Worm (Caenorhabditis elegans) whole organism, L2 larva: Measurements from ENCODE around the gene F46E10.3.

ENCODE experiments used
- C34F6.9 ChIP-seq: fragments of 150-350 bp; optimal IDR thresholded peaks from 2 replicates; lab custom pipeline; 2014; ENCODE audit warnings: missing biosample characterization, missing genetic modification characterization
- F13H6.1 ChIP-seq: sonication (generic microtip); optimal IDR thresholded peaks from 2 replicates; lab custom pipeline; 2016; ENCODE audit warnings: missing genetic modification characterization, missing compliant biosample characterization
- R02D3.7 ChIP-seq: fragments of 150-350 bp; optimal IDR thresholded peaks from 2 replicates; lab custom pipeline; 2014; ENCODE audit warnings: missing biosample characterization, missing genetic modification characterization
- ZK546.5 ChIP-seq: sonication (generic microtip); optimal IDR thresholded peaks from 2 replicates; lab custom pipeline; 2017; ENCODE audit warnings: missing biosample characterization, missing genetic modification characterization
- alr-1 ChIP-seq: fragments of 150-350 bp; optimal IDR thresholded peaks from 2 replicates; lab custom pipeline; 2014; ENCODE audit warnings: missing biosample characterization, missing genetic modification characterization
- aly-2 ChIP-seq: fragments of 150-350 bp; optimal IDR thresholded peaks from 2 replicates; lab custom pipeline; 2014; ENCODE audit warnings: missing biosample characterization, missing genetic modification characterization
- ama-1 ChIP-seq: fragments of 150-350 bp; optimal IDR thresholded peaks from 2 replicates; lab custom pipeline; 2018; ENCODE audit warnings: inconsistent platforms
- blmp-1 ChIP-seq: sonication (generic microtip); optimal IDR thresholded peaks from 2 replicates; lab custom pipeline; 2017; ENCODE audit warnings: missing genetic modification characterization, mild to moderate bottlenecking, missing compliant biosample characterization, antibody characterized with exemption, moderate library complexity; ENCODE audit not compliant: insufficient read depth
- ceh-16 ChIP-seq: fragments of 150-350 bp; optimal IDR thresholded peaks from 2 replicates; lab custom pipeline; 2014; ENCODE audit warnings: missing biosample characterization, missing genetic modification characterization
- ceh-82 ChIP-seq: fragments of 150-350 bp; optimal IDR thresholded peaks from 2 replicates; lab custom pipeline; 2014; ENCODE audit warnings: missing biosample characterization, missing genetic modification characterization
- elt-1 ChIP-seq: fragments of 150-350 bp; optimal IDR thresholded peaks from 2 replicates; lab custom pipeline; 2014; ENCODE audit warnings: missing biosample characterization, missing genetic modification characterization
- elt-3 ChIP-seq: sonication (generic microtip); optimal IDR thresholded peaks from 2 replicates; lab custom pipeline; 2017; ENCODE audit warnings: missing biosample characterization, missing genetic modification characterization
- gmeb-1 ChIP-seq: fragments of 150-350 bp; optimal IDR thresholded peaks from 2 replicates; lab custom pipeline; 2014; ENCODE audit warnings: missing biosample characterization, missing genetic modification characterization
- lin-11 ChIP-seq: fragments of 150-350 bp; sonication (generic microtip); optimal IDR thresholded peaks from 2 replicates; lab custom pipeline; 2014; ENCODE audit warnings: missing biosample characterization, missing genetic modification characterization, inconsistent platforms, mixed read lengths
- lin-39 ChIP-seq: fragments of 150-350 bp; optimal IDR thresholded peaks from 2 replicates; lab custom pipeline; 2014; ENCODE audit warnings: missing biosample characterization, missing genetic modification reagents, missing genetic modification characterization
- lsy-2 ChIP-seq, 2 experiments: fragments of 150-350 bp in 1 of 2; sonication (generic microtip) in 1 of 2; optimal IDR thresholded peaks; 2 replicates each; lab custom pipeline; 2014 to 2017; ENCODE audit warnings: missing biosample characterization in 2 of 2, missing genetic modification characterization in 2 of 2
- mab-5 ChIP-seq: fragments of 150-350 bp; optimal IDR thresholded peaks from 2 replicates; lab custom pipeline; 2014; ENCODE audit warnings: missing biosample characterization, missing genetic modification characterization
- mbf-1 ChIP-seq: sonication (generic microtip); optimal IDR thresholded peaks from 2 replicates; lab custom pipeline; 2017; ENCODE audit warnings: missing biosample characterization, missing genetic modification characterization
- mdl-1 ChIP-seq, 2 experiments: fragments of 150-350 bp in 1 of 2; sonication (generic microtip) in 1 of 2; optimal IDR thresholded peaks; 2 replicates each; lab custom pipeline; 2017; ENCODE audit warnings: missing biosample characterization in 2 of 2, missing genetic modification characterization in 2 of 2
- nhr-10 ChIP-seq: sonication (generic microtip); optimal IDR thresholded peaks from 2 replicates; lab custom pipeline; 2017; ENCODE audit warnings: missing biosample characterization, missing genetic modification characterization
- nhr-12 ChIP-seq: fragments of 150-350 bp; optimal IDR thresholded peaks from 2 replicates; lab custom pipeline; 2014; ENCODE audit warnings: missing biosample characterization, missing genetic modification characterization
- nhr-129 ChIP-seq: fragments of 150-350 bp; optimal IDR thresholded peaks from 2 replicates; lab custom pipeline; 2014; ENCODE audit warnings: missing biosample characterization, missing genetic modification characterization
- nhr-21 ChIP-seq: fragments of 150-350 bp; optimal IDR thresholded peaks from 2 replicates; lab custom pipeline; 2014; ENCODE audit warnings: missing biosample characterization, missing genetic modification characterization
- nhr-23 ChIP-seq: fragments of 150-350 bp; optimal IDR thresholded peaks from 2 replicates; lab custom pipeline; 2014; ENCODE audit warnings: missing biosample characterization, missing genetic modification reagents, missing genetic modification characterization
- nhr-237 ChIP-seq: fragments of 150-350 bp; optimal IDR thresholded peaks from 2 replicates; lab custom pipeline; 2014; ENCODE audit warnings: missing biosample characterization, missing genetic modification characterization
- nhr-25 ChIP-seq: fragments of 150-350 bp; sonication (generic microtip); optimal IDR thresholded peaks from 3 replicates; lab custom pipeline; 2014; ENCODE audit warnings: missing biosample characterization, missing genetic modification characterization
- nhr-77 ChIP-seq: fragments of 150-350 bp; optimal IDR thresholded peaks from 2 replicates; lab custom pipeline; 2014; ENCODE audit warnings: missing biosample characterization, missing genetic modification characterization
- peb-1 ChIP-seq: fragments of 150-350 bp; optimal IDR thresholded peaks from 2 replicates; lab custom pipeline; 2014; ENCODE audit warnings: missing biosample characterization, missing genetic modification characterization
- sem-4 ChIP-seq: fragments of 150-350 bp; optimal IDR thresholded peaks from 2 replicates; lab custom pipeline; 2014; ENCODE audit warnings: missing biosample characterization, missing genetic modification reagents, missing genetic modification characterization
- skn-1 ChIP-seq: sonication (generic microtip); optimal IDR thresholded peaks from 2 replicates; lab custom pipeline; 2017; ENCODE audit warnings: missing biosample characterization, missing genetic modification characterization
- sma-9 ChIP-seq, 2 experiments: fragments of 150-350 bp in 1 of 2; sonication (generic microtip) in 1 of 2; optimal IDR thresholded peaks; 2 replicates each; lab custom pipeline; 2014 to 2016; ENCODE audit warnings: missing genetic modification characterization in 2 of 2, mild to moderate bottlenecking in 1 of 2, missing biosample characterization in 1 of 2, missing compliant biosample characterization in 1 of 2, missing genetic modification reagents in 1 of 2, moderate library complexity in 1 of 2
- unc-39 ChIP-seq: fragments of 150-350 bp; optimal IDR thresholded peaks from 2 replicates; lab custom pipeline; 2014; ENCODE audit warnings: missing biosample characterization, missing genetic modification characterization
- unc-62 ChIP-seq: fragments of 150-350 bp; optimal IDR thresholded peaks from 2 replicates; lab custom pipeline; 2014; ENCODE audit warnings: missing biosample characterization, missing genetic modification reagents, missing genetic modification characterization
- zag-1 ChIP-seq: fragments of 150-350 bp; optimal IDR thresholded peaks from 2 replicates; lab custom pipeline; 2014; ENCODE audit warnings: missing biosample characterization, missing genetic modification characterization
- ztf-1 ChIP-seq: fragments of 200-800 bp; sonication (Bioruptor generic); conservative IDR thresholded peaks from 2 replicates; pipeline ENCODE4 v1.3.6; 2022; ENCODE audit warnings: missing genetic modification characterization, missing compliant biosample characterization
- ztf-11 ChIP-seq: sonication (generic microtip); optimal IDR thresholded peaks from 2 replicates; lab custom pipeline; 2017; ENCODE audit warnings: missing biosample characterization, missing genetic modification characterization
- ztf-4 ChIP-seq: fragments of 150-350 bp; optimal IDR thresholded peaks from 2 replicates; lab custom pipeline; 2014; ENCODE audit warnings: missing biosample characterization, missing genetic modification characterization

F46E10.3 gene

DNA sequence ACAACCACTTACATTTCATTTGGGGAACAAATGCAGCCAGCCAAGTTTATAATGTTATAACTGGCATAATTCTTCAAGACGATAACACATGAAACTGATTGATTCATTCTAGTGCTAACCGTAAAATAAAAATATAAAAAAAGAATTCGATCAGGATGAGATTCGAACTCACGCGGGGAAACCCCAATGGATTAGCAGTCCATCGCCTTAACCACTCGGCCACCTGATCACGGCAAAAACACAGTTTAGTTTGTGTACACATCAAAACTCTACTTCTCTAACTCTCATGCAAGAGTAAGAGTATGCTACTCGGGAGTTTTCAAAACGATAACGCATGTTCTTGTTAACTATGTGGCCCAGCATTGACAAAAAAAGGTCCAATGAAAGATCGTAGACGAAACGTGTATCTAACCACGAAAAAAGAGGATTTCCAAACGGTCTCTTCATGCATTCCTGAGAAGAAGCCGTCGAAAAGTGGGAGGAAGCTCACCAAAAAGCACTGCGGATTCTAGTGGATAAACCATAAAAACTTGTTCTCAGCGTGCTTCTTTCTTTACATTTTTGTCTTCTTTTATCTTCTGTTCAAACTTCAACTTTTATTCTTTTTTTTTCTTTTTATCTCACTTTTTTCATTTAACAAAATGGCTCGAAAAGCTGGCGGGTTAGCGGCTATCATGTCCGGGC lies 33.8 kb downstream of the F46E10.3 start, which contains the start of gene twk-10 (continued):
- TF ChIP-seq nhr-237 (tag; lab: Kevin White, UChicago): no peak
- TF ChIP-seq alr-1 (tag; lab: Kevin White, UChicago): no peak
- TF ChIP-seq zag-1: no peak
- no peak for TF ChIP-seq elt-3 (tag; lab: Kevin White, UChicago)
- no peak for TF ChIP-seq unc-62 (GFP tag; lab: Kevin White, UChicago)

DNA sequence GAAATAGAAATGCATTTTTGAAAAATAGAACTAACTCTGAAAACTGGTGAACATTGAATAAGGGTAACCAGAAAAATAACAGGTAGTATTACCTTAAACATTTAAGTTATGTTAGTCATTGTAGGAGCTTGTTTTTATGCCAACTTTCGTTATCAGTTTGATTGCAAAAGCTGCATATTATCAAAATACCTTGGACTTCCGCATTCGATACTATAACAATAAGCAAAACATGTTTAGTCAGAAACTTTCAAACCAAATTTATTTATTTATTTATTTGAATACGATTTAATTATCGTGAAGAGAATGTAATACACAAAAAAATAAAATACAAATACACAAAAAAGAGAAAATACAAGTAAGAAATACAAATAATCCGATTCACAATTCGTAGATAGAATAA lies 36.2 kb downstream of the F46E10.3 start, which contains the start of gene K04A8.19:
K04A8.19 (minus strand) TSS at position 101 of the 400 bp plus-strand sequence.
- TF ChIP-seq nhr-25 (tag; lab: Kevin White, UChicago): no peak
- TF ChIP-seq lin-11 (tag; lab: Kevin White, UChicago): no peak
- TF ChIP-seq unc-39 (tag; lab: Kevin White, UChicago): no peak
- no peak for TF ChIP-seq nhr-23
- no peak for TF ChIP-seq sem-4
- TF ChIP-seq ztf-1 (GFP tag; lab: Robert Waterston, UW): no peak
- no peak for TF ChIP-seq blmp-1 (tag; lab: Kevin White, UChicago)
- TF ChIP-seq mab-5: no peak
- TF ChIP-seq ztf-4 (tag; lab: Kevin White, UChicago): no peak
- TF ChIP-seq ZK546.5 (tag; lab: Kevin White, UChicago): no peak
- no peak for TF ChIP-seq ztf-11 (tag; lab: Kevin White, UChicago)
- no peak for TF ChIP-seq mbf-1
- TF ChIP-seq F13H6.1: no peak
- no peak for TF ChIP-seq R02D3.7 (tag; lab: Kevin White, UChicago)
- TF ChIP-seq nhr-77 (tag; lab: Kevin White, UChicago): no peak
- TF ChIP-seq mdl-1 (tag; optimal IDR thresholded peaks at IDR 0.05; lab: Kevin White, UChicago): no peak
- TF ChIP-seq lin-39 (tag; lab: Kevin White, UChicago): no peak
- TF ChIP-seq aly-2 (tag; lab: Kevin White, UChicago): no peak
- no peak for TF ChIP-seq sma-9 (GFP tag; optimal IDR thresholded peaks at IDR 0.05; lab: Kevin White, UChicago)
- no peak for TF ChIP-seq sma-9 (tag; optimal IDR thresholded peaks at IDR 0.05; lab: Kevin White, UChicago)

DNA sequence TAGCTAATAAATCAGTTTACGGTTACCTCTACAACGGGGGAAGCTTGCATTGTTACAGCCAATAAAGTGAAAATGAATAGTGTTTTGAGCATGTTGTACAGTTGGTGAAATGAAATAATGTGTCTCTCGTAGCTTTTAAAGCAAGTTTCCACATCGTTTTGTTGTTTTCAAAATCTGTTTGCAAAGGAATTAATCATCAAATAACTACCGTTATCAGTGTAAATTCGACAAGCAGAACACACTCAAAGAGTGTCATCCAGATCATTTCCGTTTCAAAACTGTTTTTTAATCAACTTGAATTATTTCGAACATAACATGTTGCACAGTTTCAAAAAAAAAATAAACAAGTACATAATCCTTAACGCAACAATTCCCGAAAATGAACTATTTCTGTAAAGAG lies 38.9 kb downstream of the F46E10.3 start, which contains the start of gene spp-27:
spp-27 (minus strand) TSS at position 101 of the 400 bp plus-strand sequence.
- no peak for TF ChIP-seq lsy-2 (tag; optimal IDR thresholded peaks at IDR 0.05; lab: Kevin White, UChicago)
- TF ChIP-seq nhr-23: no peak
- TF ChIP-seq peb-1 (tag; lab: Kevin White, UChicago): no peak
- no peak for TF ChIP-seq unc-62 (GFP tag; lab: Kevin White, UChicago)
- no peak for TF ChIP-seq ztf-1 (GFP tag; lab: Robert Waterston, UW)
- TF ChIP-seq zag-1: no peak

DNA sequence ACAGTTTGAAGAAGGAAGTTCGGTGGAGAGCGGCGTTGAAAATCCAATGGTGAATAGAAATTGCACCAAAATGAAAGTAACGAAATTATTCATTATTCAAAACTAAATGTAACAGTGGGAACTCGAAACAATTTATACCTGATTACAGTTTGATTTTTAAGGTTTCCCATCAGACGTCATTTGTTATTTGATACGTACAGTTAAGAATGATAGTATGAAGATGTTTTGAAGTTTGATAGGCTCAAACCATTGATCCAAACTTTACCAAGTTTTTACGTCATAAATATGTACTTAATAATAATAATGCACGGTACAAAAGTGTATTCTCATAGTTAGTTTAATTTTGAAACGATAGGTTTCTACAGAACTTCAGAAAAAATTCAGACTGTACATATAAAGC lies 40.0 kb downstream of the F46E10.3 start, which contains the start of gene spp-20:
spp-20 (minus strand) TSS at position 101 of the 400 bp plus-strand sequence.
- TF ChIP-seq nhr-12 (tag; lab: Kevin White, UChicago) (no peak), lsy-2 (tag; optimal IDR thresholded peaks at IDR 0.05; lab: Kevin White, UChicago) (no peak), gmeb-1 (tag; lab: Kevin White, UChicago) (no peak), elt-3 (tag; lab: Kevin White, UChicago) (no peak), ZK546.5 (tag; lab: Kevin White, UChicago) (no peak), mdl-1 (tag; optimal IDR thresholded peaks at IDR 0.05; lab: Kevin White, UChicago) (no peak), ztf-4 (tag; lab: Kevin White, UChicago) (no peak), lin-39 (tag; lab: Kevin White, UChicago) (no peak)

DNA sequence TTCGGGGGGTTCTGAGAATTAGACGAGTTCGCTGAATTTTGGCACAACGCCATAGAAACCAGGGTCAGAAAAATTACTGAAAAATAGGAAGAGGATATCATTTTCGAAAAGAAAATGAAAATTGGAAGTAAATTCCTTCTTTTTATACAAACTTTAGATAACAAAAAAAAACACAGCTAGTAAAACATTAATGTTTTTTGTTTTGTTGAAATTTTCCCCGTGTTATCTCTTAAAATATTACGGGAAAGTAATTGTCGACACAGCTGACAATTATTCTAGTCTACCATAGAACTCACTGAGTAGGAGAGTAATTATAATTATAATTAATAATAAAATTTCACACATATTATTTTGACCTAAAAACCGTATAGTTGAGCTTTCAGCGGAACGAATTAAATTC lies 41.0 kb downstream of the F46E10.3 start, which contains the start of gene spp-26:
spp-26 (minus strand) TSS at position 101 of the 400 bp plus-strand sequence.
- TF ChIP-seq nhr-21 (tag; lab: Kevin White, UChicago) (no peak), unc-39 (tag; lab: Kevin White, UChicago) (no peak), sma-9 (GFP tag; optimal IDR thresholded peaks at IDR 0.05; lab: Kevin White, UChicago) (no peak), sma-9 (tag; optimal IDR thresholded peaks at IDR 0.05; lab: Kevin White, UChicago) (no peak), ztf-1 (GFP tag; lab: Robert Waterston, UW) (no peak), nhr-237 (tag; lab: Kevin White, UChicago) (no peak), nhr-129 (tag; lab: Kevin White, UChicago) (no peak), ceh-16 (tag; lab: Kevin White, UChicago) (no peak), R02D3.7 (tag; lab: Kevin White, UChicago) (no peak), elt-1 (tag; lab: Kevin White, UChicago) (no peak), lin-11 (tag; lab: Kevin White, UChicago) (no peak), ama-1 (no peak), ceh-82 (tag; lab: Kevin White, UChicago) (no peak), aly-2 (tag; lab: Kevin White, UChicago) (no peak), alr-1 (tag; lab: Kevin White, UChicago) (no peak), peb-1 (tag; lab: Kevin White, UChicago) (no peak), nhr-10 (no peak), C34F6.9 (tag; lab: Kevin White, UChicago) (no peak), skn-1 (tag; lab: Kevin White, UChicago) (no peak), blmp-1 (tag; lab: Kevin White, UChicago) (no peak)
